Fruit fly (Drosophila melanogaster): ENCODE measurements around the gene CG7530.

dm6 chr3R:14756040-14756439 is 24.7 kb upstream of the CG7530 start:
- no peak for TF ChIP-seq h (GFP tag; optimal IDR thresholded peaks at IDR 0.05)
- TF ChIP-seq jim (GFP tag; optimal IDR thresholded peaks at IDR 0.05), result no peak
- no peak for TF ChIP-seq pan (optimal IDR thresholded peaks at IDR 0.05)
- no peak for TF ChIP-seq dsf (GFP tag; optimal IDR thresholded peaks at IDR 0.05; ENCODE audit: borderline replicate concordance)
- no peak for TF ChIP-seq Dif (GFP tag; optimal IDR thresholded peaks at IDR 0.05; ENCODE audit: partially characterized antibody)
- TF ChIP-seq CG9705 (GFP tag; optimal IDR thresholded peaks at IDR 0.05), result no peak
- no peak for TF ChIP-seq Dfd (GFP tag; optimal IDR thresholded peaks at IDR 0.05)
